Worm (Caenorhabditis elegans) whole organism, mixed stage, embryonic: ENCODE measurements around the gene oac-54.

Experiments used
- M03D4.4 ChIP-seq: sonication (generic microtip); optimal IDR thresholded peaks from 2 replicates; lab custom pipeline; 2017; ENCODE audit warnings: mild to moderate bottlenecking, missing genetic modification characterization, missing compliant biosample characterization
- ceh-39 ChIP-seq: fragments of 150-350 bp; optimal IDR thresholded peaks from 2 replicates; lab custom pipeline; 2014; ENCODE audit warnings: missing biosample characterization, missing genetic modification characterization
- ceh-83 ChIP-seq: fragments of 200-800 bp; sonication (Bioruptor generic); optimal IDR thresholded peaks from 2 replicates; lab custom pipeline; 2018; ENCODE audit warnings: mild to moderate bottlenecking, missing genetic modification characterization, missing compliant biosample characterization
- ces-1 ChIP-seq: fragments of 150-350 bp; optimal IDR thresholded peaks from 2 replicates; lab custom pipeline; 2014; ENCODE audit warnings: missing biosample characterization, missing genetic modification reagents, missing genetic modification characterization
- cnd-1 ChIP-seq: fragments of 200-800 bp; sonication (Bioruptor generic); optimal IDR thresholded peaks from 2 replicates; lab custom pipeline; 2018; ENCODE audit warnings: mild to moderate bottlenecking, missing genetic modification characterization, missing compliant biosample characterization
- drap-1 ChIP-seq: fragments of 200-800 bp; sonication (Bioruptor generic); optimal IDR thresholded peaks from 3 replicates; lab custom pipeline; 2018; ENCODE audit warnings: mild to moderate bottlenecking, missing genetic modification characterization, missing compliant biosample characterization
- elt-3 ChIP-seq: fragments of 150-350 bp; optimal IDR thresholded peaks from 2 replicates; lab custom pipeline; 2014; ENCODE audit warnings: missing biosample characterization, missing genetic modification characterization
- hlh-1 ChIP-seq: fragments of 150-350 bp; optimal IDR thresholded peaks from 2 replicates; lab custom pipeline; 2014; ENCODE audit warnings: missing biosample characterization, missing genetic modification reagents, missing genetic modification characterization
- lin-13 ChIP-seq: fragments of 150-350 bp; optimal IDR thresholded peaks from 2 replicates; lab custom pipeline; 2014; ENCODE audit warnings: missing biosample characterization, missing genetic modification characterization
- lin-32 ChIP-seq: fragments of 200-800 bp; sonication (Bioruptor generic); optimal IDR thresholded peaks from 2 replicates; lab custom pipeline; 2018; ENCODE audit warnings: mild to moderate bottlenecking, missing genetic modification characterization, missing compliant biosample characterization
- lsy-2 ChIP-seq: fragments of 150-350 bp; optimal IDR thresholded peaks from 2 replicates; lab custom pipeline; 2014; ENCODE audit warnings: missing biosample characterization, missing genetic modification characterization
- mab-5 ChIP-seq: fragments of 150-350 bp; optimal IDR thresholded peaks from 2 replicates; lab custom pipeline; 2014; ENCODE audit warnings: missing biosample characterization, missing genetic modification characterization
- mep-1 ChIP-seq: fragments of 150-350 bp; optimal IDR thresholded peaks from 2 replicates; lab custom pipeline; 2017; ENCODE audit warnings: missing biosample characterization, missing genetic modification reagents, missing genetic modification characterization, inconsistent platforms
- nhr-2 ChIP-seq: fragments of 150-350 bp; optimal IDR thresholded peaks from 2 replicates; lab custom pipeline; 2014; ENCODE audit warnings: missing biosample characterization, missing genetic modification characterization
- nhr-28 ChIP-seq: fragments of 150-350 bp; optimal IDR thresholded peaks from 2 replicates; lab custom pipeline; 2014; ENCODE audit warnings: missing biosample characterization, missing genetic modification characterization
- pha-4 ChIP-seq: fragments of 150-350 bp; optimal IDR thresholded peaks from 2 replicates; lab custom pipeline; 2018; ENCODE audit warnings: missing biosample characterization, missing genetic modification reagents, missing genetic modification characterization
- sem-2 ChIP-seq: fragments of 200-800 bp; sonication (Bioruptor generic); optimal IDR thresholded peaks from 2 replicates; lab custom pipeline; 2018; ENCODE audit warnings: mild to moderate bottlenecking, missing genetic modification characterization, missing compliant biosample characterization
- snpc-4 ChIP-seq: fragments of 150-350 bp; optimal IDR thresholded peaks from 2 replicates; lab custom pipeline; 2014; ENCODE audit warnings: missing biosample characterization, missing genetic modification characterization
- sptf-1 ChIP-seq: sonication (generic microtip); optimal IDR thresholded peaks from 2 replicates; lab custom pipeline; 2017; ENCODE audit warnings: mild to moderate bottlenecking, missing genetic modification characterization, moderate library complexity, missing compliant biosample characterization
- unc-120 ChIP-seq: sonication (generic microtip); optimal IDR thresholded peaks from 2 replicates; lab custom pipeline; 2017; ENCODE audit warnings: missing genetic modification characterization, missing compliant biosample characterization; ENCODE audit not compliant: poor library complexity, severe bottlenecking
- unc-39 ChIP-seq: fragments of 150-350 bp; optimal IDR thresholded peaks from 2 replicates; lab custom pipeline; 2014; ENCODE audit warnings: missing biosample characterization, missing genetic modification characterization
- unc-62 ChIP-seq: fragments of 150-350 bp; optimal IDR thresholded peaks from 2 replicates; lab custom pipeline; 2014; ENCODE audit warnings: missing biosample characterization, missing genetic modification reagents, missing genetic modification characterization
- zip-8 ChIP-seq: fragments of 150-350 bp; optimal IDR thresholded peaks from 2 replicates; lab custom pipeline; 2014; ENCODE audit warnings: missing biosample characterization, missing genetic modification characterization
- ztf-11 ChIP-seq: fragments of 150-350 bp; optimal IDR thresholded peaks from 2 replicates; lab custom pipeline; 2014; ENCODE audit warnings: missing biosample characterization, missing genetic modification characterization

The oac-54 gene

ce11 chrII:9160197-9160806 lies 2.4 kb downstream of the oac-54 start:
- TF ChIP-seq elt-3 = peak; percentile 71
- no peak for TF ChIP-seq cnd-1 (tag; lab: Kevin White, UChicago)

ce11 chrII:9161023-9161422 lies 3.1 kb downstream of the oac-54 start, which contains the start of gene rhy-1:
TSS of gene rhy-1 (plus strand) at chrII:9161379.
- peak; percentile 42 for TF ChIP-seq elt-3
- TF ChIP-seq zip-8 (tag; lab: Kevin White, UChicago) = no peak
- no peak for TF ChIP-seq ceh-83 (GFP tag; lab: Kevin White, UChicago)

- no peak for TF ChIP-seq sptf-1 (tag; lab: Kevin White, UChicago)
- no peak for TF ChIP-seq ceh-83 (GFP tag; lab: Kevin White, UChicago)
- no peak for TF ChIP-seq unc-62 (GFP tag; lab: Kevin White, UChicago)
- TF ChIP-seq ces-1 (GFP tag; lab: Kevin White, UChicago) = no peak
Observed at ce11 chrII:9163348-9163747, 5.4 kb downstream of the oac-54 start.

- TF ChIP-seq elt-3 = no peak
- TF ChIP-seq ces-1 (GFP tag; lab: Kevin White, UChicago) = peak; percentile 43
- TF ChIP-seq drap-1 = no peak
- TF ChIP-seq mab-5 (tag; lab: Kevin White, UChicago) = no peak
- no peak for TF ChIP-seq ceh-39 (tag; lab: Kevin White, UChicago)
- no peak for TF ChIP-seq lin-32 (GFP tag; lab: Kevin White, UChicago)
Observed at ce11 chrII:9165762-9166460, 8.0 kb downstream of the oac-54 start, which contains the start of gene W07A12.8. TSS of gene W07A12.8 (minus strand) at chrII:9165812.

- TF ChIP-seq elt-3 = no peak
- no peak for TF ChIP-seq ztf-11 (tag; lab: Kevin White, UChicago)
- no peak for TF ChIP-seq M03D4.4
- TF ChIP-seq ceh-39 (tag; lab: Kevin White, UChicago) = no peak
Observed at ce11 chrII:9167730-9168129, 9.8 kb downstream of the oac-54 start, which contains the start of gene T23G7.3. TSS of gene T23G7.3 (minus strand) at chrII:9167830.

- TF ChIP-seq zip-8 (tag; lab: Kevin White, UChicago) (no peak), lsy-2 (peak; percentile 24), mep-1 (tag; lab: Kevin White, UChicago) (peak; percentile 71)
Observed at ce11 chrII:9169450-9169960, 11.6 kb downstream of the oac-54 start, which contains the start of gene dpl-1. TSS of gene dpl-1 (plus strand) at chrII:9169910.

- TF ChIP-seq mab-5 (tag; lab: Kevin White, UChicago) (no peak), lsy-2 (no peak), mep-1 (tag; lab: Kevin White, UChicago) (no peak), hlh-1 (no peak), unc-39 (no peak), lin-13 (no peak), ces-1 (GFP tag; lab: Kevin White, UChicago) (no peak), unc-120 (tag; lab: Kevin White, UChicago) (no peak), nhr-28 (no peak), sem-2 (GFP tag; lab: Kevin White, UChicago) (no peak), elt-3 (no peak), unc-62 (GFP tag; lab: Kevin White, UChicago) (no peak), ceh-83 (GFP tag; lab: Kevin White, UChicago) (no peak), ztf-11 (tag; lab: Kevin White, UChicago) (no peak), ceh-39 (tag; lab: Kevin White, UChicago) (no peak), snpc-4 (tag; lab: Kevin White, UChicago) (no peak), pha-4 (tag; lab: Kevin White, UChicago) (no peak), nhr-2 (no peak), lin-32 (GFP tag; lab: Kevin White, UChicago) (no peak)
- TF ChIP-seq, all 35 proteins: peak for 0
Observed at ce11 chrII:9170048-9170447, 12.1 kb downstream of the oac-54 start.
